Worm (Caenorhabditis elegans) whole organism, early embryonic: ENCODE results near the gene mbk-2.

Source experiments
- B0310.2 ChIP-seq: sonication (generic microtip); optimal IDR thresholded peaks from 2 replicates; lab custom pipeline; 2016; ENCODE audit warnings: mild to moderate bottlenecking, missing genetic modification characterization, missing compliant biosample characterization
- F13C5.2 ChIP-seq: sonication (generic microtip); optimal IDR thresholded peaks from 2 replicates; lab custom pipeline; 2017; ENCODE audit warnings: mild to moderate bottlenecking, missing genetic modification characterization, inconsistent platforms, missing compliant biosample characterization
- ama-1 ChIP-seq: fragments of 150-350 bp; optimal IDR thresholded peaks from 2 replicates; lab custom pipeline; 2014
- ceh-13 ChIP-seq: fragments of 200-800 bp; sonication (Bioruptor generic); optimal IDR thresholded peaks from 2 replicates; lab custom pipeline; 2018; ENCODE audit warnings: mild to moderate bottlenecking, missing genetic modification characterization, missing compliant biosample characterization
- ceh-36 ChIP-seq: sonication (generic microtip); optimal IDR thresholded peaks from 2 replicates; lab custom pipeline; 2016; ENCODE audit warnings: missing genetic modification characterization, inconsistent platforms, missing compliant biosample characterization
- ets-7 ChIP-seq: sonication (generic microtip); optimal IDR thresholded peaks from 2 replicates; lab custom pipeline; 2016; ENCODE audit warnings: missing genotype, missing genetic modification characterization, missing compliant biosample characterization
- flt-1 ChIP-seq: fragments of 200-800 bp; sonication (Bioruptor generic); IDR thresholded peaks from 2 replicates; pipeline ENCODE4 v1.3.6; 2022; ENCODE audit warnings: missing genetic modification characterization, missing compliant biosample characterization
- hmbx-1 ChIP-seq: sonication (generic microtip); optimal IDR thresholded peaks from 2 replicates; lab custom pipeline; 2016; ENCODE audit warnings: mild to moderate bottlenecking, missing genetic modification characterization, missing compliant biosample characterization
- hnd-1 ChIP-seq: sonication (generic microtip); optimal IDR thresholded peaks from 2 replicates; lab custom pipeline; 2016; ENCODE audit warnings: missing genetic modification characterization, missing compliant biosample characterization
- pes-1 ChIP-seq: fragments of 200-800 bp; sonication (Bioruptor generic); IDR thresholded peaks from 2 replicates; pipeline ENCODE4 v1.3.6; 2022; ENCODE audit warnings: missing genetic modification reagents, missing genetic modification characterization, missing compliant biosample characterization
- scrt-1 ChIP-seq: fragments of 200-800 bp; sonication (Bioruptor generic); IDR thresholded peaks from 2 replicates; pipeline ENCODE4 v1.3.6; 2022; ENCODE audit warnings: missing genetic modification characterization, missing compliant biosample characterization
- sea-1 ChIP-seq: fragments of 200-800 bp; sonication (Bioruptor generic); conservative IDR thresholded peaks from 2 replicates; pipeline ENCODE4 v1.3.6; 2022; ENCODE audit warnings: missing genetic modification characterization, missing compliant biosample characterization
- tbx-11 ChIP-seq: fragments of 200-800 bp; sonication (Bioruptor generic); IDR thresholded peaks from 2 replicates; pipeline ENCODE4 v1.3.6; 2022; ENCODE audit warnings: missing genetic modification characterization, missing compliant biosample characterization
- tra-4 ChIP-seq: sonication (generic microtip); optimal IDR thresholded peaks from 2 replicates; lab custom pipeline; 2017; ENCODE audit warnings: missing genetic modification characterization, missing compliant biosample characterization

ce11 chrIV:13070142-13070541 lies 61.2 kb downstream of the mbk-2 start, which contains the start of gene scl-7:
- TF ChIP-seq B0310.2 (tag; lab: Kevin White, UChicago) (no peak), ceh-13 (GFP tag; lab: Kevin White, UChicago) (no peak), tbx-11 (GFP tag; lab: Robert Waterston, UW) (no peak), flt-1 (GFP tag; lab: Robert Waterston, UW) (no peak), tra-4 (tag; lab: Kevin White, UChicago) (no peak), hnd-1 (tag; lab: Kevin White, UChicago) (no peak), ama-1 (no peak), pes-1 (GFP tag; lab: Robert Waterston, UW) (no peak), sea-1 (GFP tag; lab: Robert Waterston, UW) (no peak), ceh-36 (tag; lab: Kevin White, UChicago) (no peak), ets-7 (no peak), scrt-1 (no peak), F13C5.2 (tag; lab: Kevin White, UChicago) (no peak), hmbx-1 (tag; lab: Kevin White, UChicago) (no peak)
